Worm (Caenorhabditis elegans) whole organism, L1 larva: ENCODE data around the gene sams-5.

Source experiments
- F16B12.6 ChIP-seq: fragments of 150-350 bp; optimal IDR thresholded peaks from 2 replicates; lab custom pipeline; 2014; ENCODE audit warnings: missing biosample characterization, missing genetic modification characterization
- fkh-10 ChIP-seq: sonication (generic microtip); optimal IDR thresholded peaks from 2 replicates; lab custom pipeline; 2017; ENCODE audit warnings: missing biosample characterization, missing genetic modification reagents, missing genetic modification characterization
- irx-1 ChIP-seq: sonication (generic microtip); optimal IDR thresholded peaks from 2 replicates; lab custom pipeline; 2016; ENCODE audit warnings: missing genetic modification characterization, missing compliant biosample characterization
- lin-13 ChIP-seq: fragments of 150-350 bp; optimal IDR thresholded peaks from 2 replicates; lab custom pipeline; 2014; ENCODE audit warnings: missing biosample characterization, missing genetic modification reagents, missing genetic modification characterization
- lir-3 ChIP-seq: sonication (generic microtip); optimal IDR thresholded peaks from 2 replicates; lab custom pipeline; 2016; ENCODE audit warnings: mild to moderate bottlenecking, missing genetic modification characterization, moderate library complexity, missing compliant biosample characterization; ENCODE audit not compliant: poor library complexity
- snpc-4 ChIP-seq: fragments of 150-350 bp; optimal IDR thresholded peaks from 2 replicates; lab custom pipeline; 2014; ENCODE audit warnings: missing biosample characterization, missing genetic modification characterization
- swsn-7 ChIP-seq: sonication (generic microtip); optimal IDR thresholded peaks from 2 replicates; lab custom pipeline; 2016; ENCODE audit warnings: missing genetic modification characterization, missing compliant biosample characterization
- unc-62 ChIP-seq: fragments of 150-350 bp; optimal IDR thresholded peaks from 2 replicates; lab custom pipeline; 2014; ENCODE audit warnings: missing biosample characterization, missing genetic modification reagents, missing genetic modification characterization
- ztf-11 ChIP-seq, 2 experiments: sonication (generic microtip); optimal IDR thresholded peaks; 2 replicates each; lab custom pipeline; 2016 to 2017; ENCODE audit warnings: missing genetic modification characterization in 2 of 2, missing biosample characterization in 1 of 2, missing compliant biosample characterization in 1 of 2

ce11 chrIV:6290741-6291140 is 11.4 kb upstream of the sams-5 start, which contains the start of gene srv-24:
- TF ChIP-seq ztf-11 (tag; optimal IDR thresholded peaks at IDR 0.05; lab: Kevin White, UChicago) (no peak), unc-62 (GFP tag; lab: Kevin White, UChicago) (no peak), lir-3 (tag; lab: Kevin White, UChicago) (no peak), snpc-4 (tag; lab: Kevin White, UChicago) (no peak), lin-13 (GFP tag; lab: Kevin White, UChicago) (no peak), F16B12.6 (no peak), fkh-10 (GFP tag; lab: Kevin White, UChicago) (no peak), irx-1 (tag; lab: Kevin White, UChicago) (no peak), swsn-7 (tag; lab: Kevin White, UChicago) (no peak)
